Fruit fly (Drosophila melanogaster) whole organism, prepupa: ENCODE results near the gene E5.

ENCODE experiments used
- Blimp-1 ChIP-seq: fragments of 200-800 bp; sonication (Bioruptor generic); optimal IDR thresholded peaks from 3 replicates; lab custom pipeline; 2017; ENCODE audit warnings: missing biosample characterization, missing genetic modification characterization, mild to moderate bottlenecking, moderate library complexity, missing genetic modification reagents
- CG10669 ChIP-seq: fragments of 200-800 bp; sonication (Bioruptor generic); optimal IDR thresholded peaks from 3 replicates; lab custom pipeline; 2018; ENCODE audit warnings: missing biosample characterization, mild to moderate bottlenecking, missing genetic modification characterization, moderate library complexity
- CG11902 ChIP-seq: fragments of 200-800 bp; sonication (Bioruptor generic); optimal IDR thresholded peaks from 3 replicates; lab custom pipeline; 2016; ENCODE audit warnings: missing biosample characterization, missing genetic modification characterization
- CG1621 ChIP-seq: fragments of 200-800 bp; sonication (Bioruptor generic); optimal IDR thresholded peaks from 3 replicates; lab custom pipeline; 2018; ENCODE audit warnings: missing biosample characterization, mild to moderate bottlenecking, missing genetic modification characterization
- CG16779 ChIP-seq: fragments of 200-800 bp; sonication (Bioruptor generic); optimal IDR thresholded peaks from 3 replicates; lab custom pipeline; 2017; ENCODE audit warnings: missing biosample characterization, mild to moderate bottlenecking, missing genetic modification characterization
- CG3032 ChIP-seq: fragments of 200-800 bp; optimal IDR thresholded peaks from 2 replicates; lab custom pipeline; 2019; ENCODE audit warnings: missing biosample characterization, mild to moderate bottlenecking, missing genetic modification characterization, moderate library complexity
- CG31627 ChIP-seq: fragments of 200-800 bp; sonication (Bioruptor generic); optimal IDR thresholded peaks from 3 replicates; lab custom pipeline; 2016; ENCODE audit warnings: missing biosample characterization, missing genetic modification characterization
- CG32006 ChIP-seq: fragments of 200-800 bp; sonication (Bioruptor generic); optimal IDR thresholded peaks from 3 replicates; lab custom pipeline; 2017; ENCODE audit warnings: missing biosample characterization, mild to moderate bottlenecking, missing genetic modification characterization
- CG34406 ChIP-seq: fragments of 200-800 bp; sonication (Bioruptor generic); optimal IDR thresholded peaks from 3 replicates; lab custom pipeline; 2016; ENCODE audit warnings: missing biosample characterization, missing genetic modification characterization
- CG3919 ChIP-seq: fragments of 200-800 bp; sonication (Bioruptor generic); optimal IDR thresholded peaks from 3 replicates; lab custom pipeline; 2016; ENCODE audit warnings: missing biosample characterization, missing genetic modification characterization
- CG4318 ChIP-seq: fragments of 200-800 bp; sonication (Bioruptor generic); optimal IDR thresholded peaks from 3 replicates; lab custom pipeline; 2017; ENCODE audit warnings: missing biosample characterization, mild to moderate bottlenecking, missing genetic modification characterization
- CG6163 ChIP-seq: fragments of 200-800 bp; sonication (Bioruptor generic); IDR thresholded peaks from 3 replicates; pipeline ENCODE4 v1.3.6; 2022; ENCODE audit warnings: missing biosample characterization, missing genetic modification characterization
- CG6276 ChIP-seq: fragments of 200-800 bp; sonication (Bioruptor generic); optimal IDR thresholded peaks from 2 replicates; lab custom pipeline; 2017; ENCODE audit warnings: missing biosample characterization, mild to moderate bottlenecking, missing genetic modification characterization
- CG6792 ChIP-seq: fragments of 200-800 bp; sonication (Bioruptor generic); optimal IDR thresholded peaks from 3 replicates; lab custom pipeline; 2016; ENCODE audit warnings: missing biosample characterization, missing genetic modification characterization
- CG6808 ChIP-seq: fragments of 200-800 bp; sonication (Bioruptor generic); optimal IDR thresholded peaks from 3 replicates; lab custom pipeline; 2017; ENCODE audit warnings: missing biosample characterization, missing genetic modification characterization, mild to moderate bottlenecking, moderate library complexity, missing genetic modification reagents
- CG6854 ChIP-seq: fragments of 200-800 bp; sonication (Bioruptor generic); optimal IDR thresholded peaks from 2 replicates; lab custom pipeline; 2017; ENCODE audit warnings: missing biosample characterization, mild to moderate bottlenecking, missing genetic modification characterization
- CG7368 ChIP-seq: fragments of 200-800 bp; sonication (Bioruptor generic); optimal IDR thresholded peaks from 3 replicates; lab custom pipeline; 2016; ENCODE audit warnings: missing biosample characterization, missing genetic modification characterization
- CG8119 ChIP-seq: fragments of 200-800 bp; sonication (Bioruptor generic); IDR thresholded peaks from 3 replicates; pipeline ENCODE4 v1.3.6; 2022; ENCODE audit warnings: missing biosample characterization, missing genetic modification characterization
- CG8319 ChIP-seq: fragments of 200-800 bp; sonication (Bioruptor generic); optimal IDR thresholded peaks from 3 replicates; lab custom pipeline; 2016; ENCODE audit warnings: missing biosample characterization, missing genetic modification characterization
- CG8632 ChIP-seq: fragments of 200-800 bp; sonication (Bioruptor generic); optimal IDR thresholded peaks from 3 replicates; lab custom pipeline; 2016; ENCODE audit warnings: missing biosample characterization, missing genetic modification characterization
- Eip78C ChIP-seq: fragments of 200-800 bp; sonication (Bioruptor generic); peaks from one replicate; lab custom pipeline; 2016; ENCODE audit warnings: missing biosample characterization, missing genetic modification characterization
- Eip93F ChIP-seq: fragments of 200-800 bp; sonication (Bioruptor generic); optimal IDR thresholded peaks from 2 replicates; lab custom pipeline; 2016; ENCODE audit warnings: missing biosample characterization, mild to moderate bottlenecking, missing genetic modification characterization
- Ets21C ChIP-seq: fragments of 200-800 bp; sonication (Bioruptor generic); optimal IDR thresholded peaks from 3 replicates; lab custom pipeline; 2016; ENCODE audit warnings: missing biosample characterization, missing genetic modification characterization
- Ets96B ChIP-seq: fragments of 200-800 bp; optimal IDR thresholded peaks from 2 replicates; lab custom pipeline; 2019; ENCODE audit warnings: missing biosample characterization, mild to moderate bottlenecking, missing genetic modification characterization, moderate library complexity
- Gug ChIP-seq: fragments of 200-800 bp; sonication (Bioruptor generic); IDR thresholded peaks from 2 replicates; pipeline ENCODE4 v1.3.6; 2022; ENCODE audit warnings: missing biosample characterization, missing genetic modification characterization
- Hr38 ChIP-seq: sonication (Bioruptor generic); optimal IDR thresholded peaks from 2 replicates; lab custom pipeline; 2016; ENCODE audit warnings: missing biosample characterization, missing genetic modification characterization
- Hr4 ChIP-seq: fragments of 200-800 bp; sonication (Bioruptor generic); optimal IDR thresholded peaks from 3 replicates; lab custom pipeline; 2016; ENCODE audit warnings: missing biosample characterization, missing genetic modification characterization
- Lpt ChIP-seq: fragments of 200-800 bp; sonication (Bioruptor generic); optimal IDR thresholded peaks from 3 replicates; lab custom pipeline; 2016; ENCODE audit warnings: missing biosample characterization, missing genetic modification characterization
- Met ChIP-seq: fragments of 200-800 bp; sonication (Bioruptor generic); optimal IDR thresholded peaks from 3 replicates; lab custom pipeline; 2016; ENCODE audit warnings: missing biosample characterization, missing genetic modification characterization
- OdsH ChIP-seq: fragments of 200-800 bp; sonication (Bioruptor generic); optimal IDR thresholded peaks from 3 replicates; lab custom pipeline; 2016; ENCODE audit warnings: missing biosample characterization, missing genetic modification characterization
- Smox ChIP-seq: fragments of 200-800 bp; sonication (Bioruptor generic); optimal IDR thresholded peaks from 3 replicates; lab custom pipeline; 2016; ENCODE audit warnings: missing biosample characterization, missing genetic modification characterization
- Sox102F ChIP-seq: fragments of 200-800 bp; sonication (Bioruptor generic); optimal IDR thresholded peaks from 2 replicates; lab custom pipeline; 2016; ENCODE audit warnings: missing biosample characterization, mild to moderate bottlenecking, missing genetic modification characterization
- Sox14 ChIP-seq: fragments of 200-800 bp; sonication (Bioruptor generic); optimal IDR thresholded peaks from 3 replicates; lab custom pipeline; 2016; ENCODE audit warnings: missing biosample characterization, missing genetic modification characterization
- achi ChIP-seq: fragments of 200-800 bp; sonication (Bioruptor generic); optimal IDR thresholded peaks from 3 replicates; lab custom pipeline; 2016; ENCODE audit warnings: missing biosample characterization, missing genetic modification characterization
- acj6 ChIP-seq: fragments of 200-800 bp; sonication (Bioruptor generic); optimal IDR thresholded peaks from 3 replicates; lab custom pipeline; 2016; ENCODE audit warnings: missing biosample characterization, missing genetic modification characterization
- eg ChIP-seq: fragments of 200-800 bp; sonication (Bioruptor generic); IDR thresholded peaks from 3 replicates; pipeline ENCODE4 v1.3.6; 2022; ENCODE audit warnings: missing biosample characterization, missing genetic modification characterization
- esn ChIP-seq: fragments of 200-800 bp; sonication (Bioruptor generic); optimal IDR thresholded peaks from 2 replicates; lab custom pipeline; 2016; ENCODE audit warnings: missing biosample characterization, mild to moderate bottlenecking, missing genetic modification characterization, moderate library complexity
- fd59A ChIP-seq: fragments of 200-800 bp; sonication (Bioruptor generic); optimal IDR thresholded peaks from 2 replicates; lab custom pipeline; 2017; ENCODE audit warnings: missing biosample characterization, mild to moderate bottlenecking, missing genetic modification characterization, missing genetic modification reagents
- fd85E ChIP-seq: fragments of 200-800 bp; sonication (Bioruptor generic); optimal IDR thresholded peaks from 3 replicates; lab custom pipeline; 2016; ENCODE audit warnings: missing biosample characterization, missing genetic modification characterization
- fkh ChIP-seq: fragments of 200-800 bp; sonication (Bioruptor generic); optimal IDR thresholded peaks from 3 replicates; lab custom pipeline; 2017; ENCODE audit warnings: missing biosample characterization, mild to moderate bottlenecking, missing genetic modification characterization, moderate library complexity
- lz ChIP-seq: fragments of 200-800 bp; sonication (Bioruptor generic); optimal IDR thresholded peaks from 3 replicates; lab custom pipeline; 2016; ENCODE audit warnings: missing biosample characterization, missing genetic modification characterization
- net ChIP-seq: fragments of 200-800 bp; sonication (Bioruptor generic); optimal IDR thresholded peaks from 3 replicates; lab custom pipeline; 2016; ENCODE audit warnings: missing biosample characterization, missing genetic modification characterization
- salr ChIP-seq, 2 experiments: fragments of 200-800 bp; sonication (Bioruptor generic); optimal IDR thresholded peaks; 3 replicates each; lab custom pipeline; 2016 to 2018; ENCODE audit warnings: missing biosample characterization in 2 of 2, missing genetic modification characterization in 2 of 2, mild to moderate bottlenecking in 1 of 2
- spab ChIP-seq: fragments of 200-800 bp; sonication (Bioruptor generic); optimal IDR thresholded peaks from 2 replicates; lab custom pipeline; 2017; ENCODE audit warnings: missing biosample characterization, mild to moderate bottlenecking, missing genetic modification characterization, missing genetic modification reagents
- svp ChIP-seq: fragments of 200-800 bp; sonication (Bioruptor generic); peaks from one replicate; lab custom pipeline; 2016; ENCODE audit warnings: missing biosample characterization, missing genetic modification characterization
- topi ChIP-seq: fragments of 200-800 bp; sonication (Bioruptor generic); optimal IDR thresholded peaks from 3 replicates; lab custom pipeline; 2016; ENCODE audit warnings: missing biosample characterization, missing genetic modification characterization
- vri ChIP-seq: fragments of 200-800 bp; sonication (Bioruptor generic); optimal IDR thresholded peaks from 3 replicates; lab custom pipeline; 2016; ENCODE audit warnings: missing biosample characterization, mild to moderate bottlenecking, missing genetic modification characterization

E5 gene

dm6 chr3R:13916546-13916945 lies 41.8 kb upstream of the E5 start (continued):
- TF ChIP-seq Ets96B (tag; lab: Kevin White, UChicago) (peak; percentile 57), Ets21C (GFP tag; lab: Kevin White, UChicago) (no peak), esn (GFP tag; lab: Kevin White, UChicago) (peak; percentile 13), CG1621 (tag; lab: Kevin White, UChicago) (peak; percentile 38), spab (peak; percentile 59), fd59A (GFP tag; lab: Kevin White, UChicago) (peak; percentile 54), lz (GFP tag; lab: Kevin White, UChicago) (peak; percentile 26), salr (GFP tag; optimal IDR thresholded peaks at IDR 0.05; lab: Kevin White, UChicago) (peak; percentile 12 to 24), CG8632 (GFP tag; lab: Kevin White, UChicago) (peak; percentile 28), Sox102F (GFP tag; lab: Kevin White, UChicago) (no peak), achi (GFP tag; lab: Kevin White, UChicago) (no peak), Hr4 (no peak), CG6808 (peak; percentile 63), CG4318 (no peak), vri (GFP tag; lab: Kevin White, UChicago) (no peak), CG6854 (no peak), Gug (GFP tag; lab: Robert Waterston, UW) (no peak), CG3032 (tag; lab: Kevin White, UChicago) (peak; percentile 71), CG34406 (GFP tag; lab: Kevin White, UChicago) (peak; percentile 5), svp (peak; percentile 48), Smox (GFP tag; lab: Kevin White, UChicago) (peak; percentile 2), topi (GFP tag; lab: Kevin White, UChicago) (peak; percentile 21), eg (no peak), Met (GFP tag; lab: Kevin White, UChicago) (peak; percentile 7), Blimp-1 (no peak), OdsH (GFP tag; lab: Kevin White, UChicago) (peak; percentile 28), CG11902 (GFP tag; lab: Kevin White, UChicago) (peak; percentile 4), Eip93F (GFP tag; lab: Kevin White, UChicago) (no peak), fkh (GFP tag; lab: Kevin White, UChicago) (no peak), CG8119 (no peak), Eip78C (peak; percentile 82)

- TF ChIP-seq CG6854 (no peak), CG6808 (peak; percentile 86), eg (peak; percentile 60; the same call in 2 of the 3 replicates), CG32006 (peak; percentile 37), net (GFP tag; lab: Kevin White, UChicago) (peak; percentile 18), fd85E (GFP tag; lab: Kevin White, UChicago) (no peak), CG6276 (GFP tag; lab: Kevin White, UChicago) (no peak), CG10669 (GFP tag; lab: Kevin White, UChicago) (peak; percentile 80), acj6 (GFP tag; lab: Kevin White, UChicago) (peak; percentile 80), Eip93F (GFP tag; lab: Kevin White, UChicago) (no peak), Sox14 (GFP tag; lab: Kevin White, UChicago) (peak; percentile 69), CG8319 (GFP tag; lab: Kevin White, UChicago) (peak; percentile 56), Met (GFP tag; lab: Kevin White, UChicago) (peak; percentile 77), CG6163 (GFP tag; lab: Robert Waterston, UW) (peak; percentile 84), OdsH (GFP tag; lab: Kevin White, UChicago) (peak; percentile 76), salr (GFP tag; optimal IDR thresholded peaks at IDR 0.05; lab: Kevin White, UChicago) (peak; percentile 20 to 57), Blimp-1 (peak; percentile 44), svp (peak; percentile 90), CG8119 (peak; percentile 26; the same call in 1 of the 3 replicates), CG3919 (GFP tag; lab: Kevin White, UChicago) (peak; percentile 75), spab (peak; percentile 80), CG7368 (GFP tag; lab: Kevin White, UChicago) (peak; percentile 48), CG16779 (no peak), Hr38 (GFP tag; lab: Kevin White, UChicago) (no peak), fkh (GFP tag; lab: Kevin White, UChicago) (no peak), Gug (GFP tag; lab: Robert Waterston, UW) (no peak), CG34406 (GFP tag; lab: Kevin White, UChicago) (peak; percentile 67), Hr4 (peak; percentile 39), CG1621 (tag; lab: Kevin White, UChicago) (peak; percentile 79), CG3032 (tag; lab: Kevin White, UChicago) (peak; percentile 86), Sox102F (GFP tag; lab: Kevin White, UChicago) (peak; percentile 57), vri (GFP tag; lab: Kevin White, UChicago) (peak; percentile 36), achi (GFP tag; lab: Kevin White, UChicago) (peak; percentile 69), CG6792 (GFP tag; lab: Kevin White, UChicago) (peak; percentile 77), Lpt (GFP tag; lab: Kevin White, UChicago) (peak; percentile 32), CG31627 (peak; percentile 75), Ets96B (tag; lab: Kevin White, UChicago) (peak; percentile 83), Ets21C (GFP tag; lab: Kevin White, UChicago) (peak; percentile 57)
These were observed 40.9 kb upstream of the E5 start for dm6 chr3R:13915646-13916045.
